ENCODE assay signal across 4 fruit fly cellular contexts in genomic region chr3R:24944920-24945853, dm6.
TF ChIP-seq lines count a peak whose summit lies in the region.

Gene ssh, minus strand, starts transcription at chr3R:24944956.
Gene Nmnat, plus strand, starts transcription at chr3R:24945237.

TF ChIP-seq in whole organism, adult, 20 proteins besides CTCF, POLR2A, EP300 and RAD21 (continued from another document):
- TF ChIP-seq Crg-1 (GFP tag; optimal IDR thresholded peaks at IDR 0.05; lab: Kevin White, UChicago), result peak; percentile 58
- TF ChIP-seq bab1 (GFP tag; optimal IDR thresholded peaks at IDR 0.05; lab: Kevin White, UChicago), result peak; percentile 81

TF ChIP-seq in whole organism, embryonic, 481 proteins besides CTCF, POLR2A, EP300 and RAD21 (continued from another document and continues in another):
- no peak for TF ChIP-seq dati (GFP tag; IDR thresholded peaks at IDR 0.05; lab: Robert Waterston, UW)
- peak; percentile 92 for TF ChIP-seq Dref (GFP tag; IDR thresholded peaks at IDR 0.05; lab: Robert Waterston, UW)
- no peak for TF ChIP-seq CG17328 (GFP tag; IDR thresholded peaks at IDR 0.05; lab: Robert Waterston, UW)
- TF ChIP-seq CG6654 (GFP tag; optimal IDR thresholded peaks at IDR 0.05; lab: Kevin White, UChicago), result no peak
- no peak for TF ChIP-seq lab (GFP tag; optimal IDR thresholded peaks at IDR 0.05; lab: Kevin White, UChicago)
- TF ChIP-seq CG8924 (tag; optimal IDR thresholded peaks at IDR 0.05; lab: Kevin White, UChicago), result peak; percentile 62
- TF ChIP-seq yki (optimal IDR thresholded peaks at IDR 0.05; lab: Kevin White, UChicago), result no peak
- TF ChIP-seq Elba2 (GFP tag; optimal IDR thresholded peaks at IDR 0.05; lab: Kevin White, UChicago), result peak; percentile 79
- TF ChIP-seq Sin3A (optimal IDR thresholded peaks at IDR 0.05; lab: Kevin White, UChicago), result peak; percentile 98
- peak; percentile 34 to 56 for TF ChIP-seq dpn (GFP tag; optimal IDR thresholded peaks at IDR 0.05; lab: Kevin White, UChicago)
- peak in 1 of 2 experiments; percentile 16 for TF ChIP-seq Pdp1 (GFP tag; optimal IDR thresholded peaks at IDR 0.05; lab: Kevin White, UChicago)
- no peak for TF ChIP-seq CG16863 (GFP tag; optimal IDR thresholded peaks at IDR 0.05; lab: Kevin White, UChicago)
- no peak for TF ChIP-seq gsb (GFP tag; IDR thresholded peaks at IDR 0.05; lab: Robert Waterston, UW)
- peak; percentile 44 for TF ChIP-seq CG3281 (GFP tag; optimal IDR thresholded peaks at IDR 0.05; lab: Kevin White, UChicago)
- peak; percentile 65 for TF ChIP-seq sob (GFP tag; IDR thresholded peaks at IDR 0.05; lab: Robert Waterston, UW)
- TF ChIP-seq Stat92E (GFP tag; optimal IDR thresholded peaks at IDR 0.05; lab: Kevin White, UChicago), result peak in 1 of 3 experiments; percentile 17
- peak; percentile 19 for TF ChIP-seq Nf-YB (GFP tag; optimal IDR thresholded peaks at IDR 0.05; lab: Kevin White, UChicago)
- peak; percentile 19; the same call in 1 of the 4 replicates for TF ChIP-seq chinmo (GFP tag; IDR thresholded peaks at IDR 0.05; lab: Robert Waterston, UW; ENCODE audit: partially characterized antibody)
- peak; percentile 29 for TF ChIP-seq CG1603 (tag; optimal IDR thresholded peaks at IDR 0.05; lab: Kevin White, UChicago)
- no peak for TF ChIP-seq CG6854 (GFP tag; optimal IDR thresholded peaks at IDR 0.05; lab: Kevin White, UChicago)
- TF ChIP-seq CG31224 (GFP tag; IDR thresholded peaks at IDR 0.05; lab: Robert Waterston, UW), result no peak
- peak; percentile 33 for TF ChIP-seq nerfin-1 (tag; optimal IDR thresholded peaks at IDR 0.05; lab: Kevin White, UChicago)
- peak; percentile 30; the same call in 1 of the 2 replicates for TF ChIP-seq CG3847 (GFP tag; IDR thresholded peaks at IDR 0.05; lab: Robert Waterston, UW)
- TF ChIP-seq NfI (GFP tag; optimal IDR thresholded peaks at IDR 0.05; lab: Kevin White, UChicago), result peak; percentile 29
- no peak for TF ChIP-seq CG4730 (GFP tag; IDR thresholded peaks at IDR 0.05; lab: Robert Waterston, UW)
- TF ChIP-seq wdn (GFP tag; IDR thresholded peaks at IDR 0.05; lab: Robert Waterston, UW), result no peak
- TF ChIP-seq CG7928 (GFP tag; optimal IDR thresholded peaks at IDR 0.05; lab: Kevin White, UChicago), result peak; percentile 95
- peak; percentile 17 for TF ChIP-seq Lhr (GFP tag; optimal IDR thresholded peaks at IDR 0.05; lab: Kevin White, UChicago)
- TF ChIP-seq stc (GFP tag; IDR thresholded peaks at IDR 0.05; lab: Robert Waterston, UW), result no peak
- peak; percentile 92 for TF ChIP-seq hb (GFP tag; IDR thresholded peaks at IDR 0.05; lab: Robert Waterston, UW; ENCODE audit: partially characterized antibody)
- peak; percentile 86 for TF ChIP-seq Doc3 (GFP tag; IDR thresholded peaks at IDR 0.05; lab: Robert Waterston, UW; ENCODE audit: partially characterized antibody)
- TF ChIP-seq mld (GFP tag; IDR thresholded peaks at IDR 0.05; lab: Robert Waterston, UW; ENCODE audit: partially characterized antibody), result peak; percentile 84
- no peak for TF ChIP-seq CG1602 (GFP tag; optimal IDR thresholded peaks at IDR 0.05; lab: Kevin White, UChicago)
- TF ChIP-seq CHES-1-like (GFP tag; optimal IDR thresholded peaks at IDR 0.05; lab: Kevin White, UChicago), result peak; percentile 67
- TF ChIP-seq ind (GFP tag; optimal IDR thresholded peaks at IDR 0.05; lab: Kevin White, UChicago), result peak; percentile 2
- TF ChIP-seq CG14014 (GFP tag; IDR thresholded peaks at IDR 0.05; lab: Robert Waterston, UW), result no peak
- TF ChIP-seq phol (tag; optimal IDR thresholded peaks at IDR 0.05; lab: Kevin White, UChicago), result peak; percentile 100
- no peak for TF ChIP-seq maf-S (GFP tag; optimal IDR thresholded peaks at IDR 0.05; lab: Kevin White, UChicago)
- no peak for TF ChIP-seq exex (tag; optimal IDR thresholded peaks at IDR 0.05; lab: Kevin White, UChicago)
- TF ChIP-seq disco-r (GFP tag; optimal IDR thresholded peaks at IDR 0.05; lab: Kevin White, UChicago), result no peak
- no peak for TF ChIP-seq GATAe (GFP tag; conservative IDR thresholded peaks at IDR 0.05; lab: Robert Waterston, UW)
- peak; percentile 22 for TF ChIP-seq Hr3 (GFP tag; optimal IDR thresholded peaks at IDR 0.05; lab: Kevin White, UChicago)

TF ChIP-seq in whole organism, prepupa, 60 proteins besides CTCF, POLR2A, EP300 and RAD21 (continued from another document):
- TF ChIP-seq CG4318 (GFP tag; optimal IDR thresholded peaks at IDR 0.05; lab: Kevin White, UChicago) (no peak), CG11762 (GFP tag; optimal IDR thresholded peaks at IDR 0.05; lab: Kevin White, UChicago; ENCODE audit: insufficient read depth) (no peak), Lpt (GFP tag; optimal IDR thresholded peaks at IDR 0.05; lab: Kevin White, UChicago) (no peak), OdsH (GFP tag; optimal IDR thresholded peaks at IDR 0.05; lab: Kevin White, UChicago) (no peak), lz (GFP tag; optimal IDR thresholded peaks at IDR 0.05; lab: Kevin White, UChicago) (peak; percentile 54), Eip78C (GFP tag; lab: Kevin White, UChicago) (peak; percentile 80), CG11902 (GFP tag; optimal IDR thresholded peaks at IDR 0.05; lab: Kevin White, UChicago) (no peak), CG6854 (GFP tag; optimal IDR thresholded peaks at IDR 0.05; lab: Kevin White, UChicago) (no peak)

TF ChIP-seq in whole organism, wandering third instar larva, 38 proteins besides CTCF, POLR2A, EP300 and RAD21 (continued from another document):
- TF ChIP-seq pan (optimal IDR thresholded peaks at IDR 0.05; lab: Kevin White, UChicago) (no peak), foxo (GFP tag; optimal IDR thresholded peaks at IDR 0.05; lab: Kevin White, UChicago) (no peak), Dfd (GFP tag; optimal IDR thresholded peaks at IDR 0.05; lab: Kevin White, UChicago) (no peak), CG32264 (GFP tag; optimal IDR thresholded peaks at IDR 0.05; lab: Kevin White, UChicago) (peak; percentile 20), woc (GFP tag; optimal IDR thresholded peaks at IDR 0.05; lab: Kevin White, UChicago) (no peak), dmrt93B (GFP tag; optimal IDR thresholded peaks at IDR 0.05; lab: Kevin White, UChicago) (no peak), fru (GFP tag; optimal IDR thresholded peaks at IDR 0.05; lab: Kevin White, UChicago) (peak; percentile 63)
